Worm (Caenorhabditis elegans) whole organism, L3 larva: Measurements from ENCODE around the gene F46B3.1.

Experiments
- R02D3.7 ChIP-seq: fragments of 150-350 bp; optimal IDR thresholded peaks from 2 replicates; lab custom pipeline; 2014; ENCODE audit warnings: missing biosample characterization, missing genetic modification characterization
- ZK546.5 ChIP-seq: sonication (generic microtip); optimal IDR thresholded peaks from 2 replicates; lab custom pipeline; 2017; ENCODE audit warnings: missing biosample characterization, missing genetic modification characterization
- elt-3 ChIP-seq, 3 experiments: fragments of 150-350 bp in 1 of 3; sonication (generic microtip) in 2 of 3; optimal IDR thresholded peaks; 2 replicates in 2 of 3; 4 replicates in 1 of 3; lab custom pipeline; 2014 to 2017; ENCODE audit warnings: missing biosample characterization in 3 of 3, missing genetic modification characterization in 3 of 3
- lin-15B ChIP-seq: fragments of 150-350 bp; optimal IDR thresholded peaks from 2 replicates; lab custom pipeline; 2014; ENCODE audit warnings: missing biosample characterization, missing genetic modification characterization
- mml-1 ChIP-seq: fragments of 150-350 bp; sonication (generic microtip); optimal IDR thresholded peaks from 3 replicates; lab custom pipeline; 2014; ENCODE audit warnings: missing biosample characterization, missing genetic modification characterization
- nhr-237 ChIP-seq: fragments of 150-350 bp; optimal IDR thresholded peaks from 2 replicates; lab custom pipeline; 2014; ENCODE audit warnings: missing biosample characterization, missing genetic modification characterization
- snpc-4 ChIP-seq: fragments of 150-350 bp; optimal IDR thresholded peaks from 2 replicates; lab custom pipeline; 2014; ENCODE audit warnings: missing biosample characterization, missing genetic modification characterization
- ztf-11 ChIP-seq: fragments of 150-350 bp; optimal IDR thresholded peaks from 2 replicates; lab custom pipeline; 2014; ENCODE audit warnings: missing biosample characterization, missing genetic modification characterization

DNA sequence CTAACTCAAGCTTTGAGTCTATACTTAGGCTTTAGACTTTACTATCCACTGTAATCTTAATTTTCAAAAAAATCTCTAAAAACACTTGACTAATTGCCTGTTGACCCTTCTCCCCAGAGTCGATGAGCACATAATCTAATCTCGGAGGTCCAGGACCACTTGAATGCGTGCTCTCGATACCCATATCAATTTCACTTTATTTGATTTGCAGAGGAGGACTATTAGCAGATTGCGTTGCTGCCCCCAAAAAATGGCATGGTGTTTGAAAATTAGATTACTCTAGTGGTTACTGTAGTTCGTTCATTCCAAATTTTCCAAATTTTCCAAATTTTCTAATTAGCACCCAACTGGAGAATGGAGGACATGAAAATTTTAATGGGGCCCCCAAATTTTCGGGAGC is 48.5 kb upstream of the F46B3.1 start:
- TF ChIP-seq snpc-4 (tag; lab: Kevin White, UChicago) = no peak
- TF ChIP-seq R02D3.7 (tag; lab: Kevin White, UChicago) = no peak
- no peak for TF ChIP-seq nhr-237 (tag; lab: Kevin White, UChicago)
- TF ChIP-seq mml-1 (tag; lab: Kevin White, UChicago) = no peak
- no peak for TF ChIP-seq ZK546.5 (tag; lab: Kevin White, UChicago)
- TF ChIP-seq elt-3 (tag; optimal IDR thresholded peaks at IDR 0.05; lab: Kevin White, UChicago) = no peak
- no peak for TF ChIP-seq ztf-11 (tag; lab: Kevin White, UChicago)
- no peak for TF ChIP-seq lin-15B (tag; lab: Kevin White, UChicago)
